Worm (Caenorhabditis elegans) whole organism, L4 larva: ENCODE data around the gene Y82E9BL.3.

Source experiments
- Y5F2A.4 ChIP-seq: fragments of 200-800 bp; sonication (Bioruptor generic); optimal IDR thresholded peaks from 2 replicates; lab custom pipeline; 2018; ENCODE audit warnings: mild to moderate bottlenecking, missing genetic modification characterization, missing compliant biosample characterization
- ceh-82 ChIP-seq: sonication (generic microtip); optimal IDR thresholded peaks from 2 replicates; lab custom pipeline; 2017; ENCODE audit warnings: missing biosample characterization, missing genetic modification characterization
- mep-1 ChIP-seq: fragments of 150-350 bp; sonication (generic microtip); optimal IDR thresholded peaks from 3 replicates; lab custom pipeline; 2014; ENCODE audit warnings: missing biosample characterization, missing genetic modification characterization
- nhr-237 ChIP-seq: sonication (generic microtip); optimal IDR thresholded peaks from 2 replicates; lab custom pipeline; 2017; ENCODE audit warnings: missing biosample characterization, missing genetic modification characterization
- nhr-28 ChIP-seq: fragments of 150-350 bp; optimal IDR thresholded peaks from 2 replicates; lab custom pipeline; 2014; ENCODE audit warnings: missing biosample characterization, missing genetic modification characterization
- nhr-41 ChIP-seq: fragments of 200-800 bp; sonication (Bioruptor generic); IDR thresholded peaks from 2 replicates; pipeline ENCODE4 v1.3.6; 2022; ENCODE audit warnings: missing genetic modification reagents, missing genetic modification characterization, missing compliant biosample characterization

DNA sequence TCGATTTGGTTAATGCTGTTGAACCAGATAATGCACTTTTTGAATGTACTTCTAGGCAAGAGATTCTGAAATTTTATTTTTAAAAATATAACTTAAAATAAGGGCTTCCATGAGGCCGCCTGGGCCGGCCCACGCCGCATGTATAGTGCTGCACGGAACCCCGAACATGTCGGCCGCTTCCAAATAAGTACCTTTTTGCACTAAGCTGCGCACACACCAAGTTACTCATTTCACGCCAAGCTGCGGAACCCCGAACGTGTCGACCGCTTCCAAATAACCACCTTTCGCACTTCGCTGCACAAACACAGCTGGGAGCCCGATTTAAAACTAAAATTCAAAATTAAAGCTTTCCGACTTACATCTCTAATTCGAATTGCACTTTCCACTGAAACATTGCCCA, 39.3 kb downstream of the Y82E9BL.3 start:
- no peak for TF ChIP-seq nhr-41 (GFP tag; lab: Robert Waterston, UW)
- no peak for TF ChIP-seq nhr-237 (tag; lab: Kevin White, UChicago)
- TF ChIP-seq mep-1 (tag; lab: Kevin White, UChicago), result no peak
- no peak for TF ChIP-seq Y5F2A.4
- no peak for TF ChIP-seq ceh-82
- TF ChIP-seq nhr-28, result no peak
